Worm (Caenorhabditis elegans) whole organism, L2 larva: Measurements from ENCODE around the gene T08D10.3.

Experiments
- C34F6.9 ChIP-seq: fragments of 150-350 bp; optimal IDR thresholded peaks from 2 replicates; lab custom pipeline; 2014; ENCODE audit warnings: missing biosample characterization, missing genetic modification characterization
- F13H6.1 ChIP-seq: sonication (generic microtip); optimal IDR thresholded peaks from 2 replicates; lab custom pipeline; 2016; ENCODE audit warnings: missing genetic modification characterization, missing compliant biosample characterization
- R02D3.7 ChIP-seq: fragments of 150-350 bp; optimal IDR thresholded peaks from 2 replicates; lab custom pipeline; 2014; ENCODE audit warnings: missing biosample characterization, missing genetic modification characterization
- Y55F3AM.14 ChIP-seq: fragments of 200-800 bp; sonication (Bioruptor generic); optimal IDR thresholded peaks from 2 replicates; lab custom pipeline; 2018; ENCODE audit warnings: mild to moderate bottlenecking, missing genetic modification characterization, missing compliant biosample characterization
- ZK546.5 ChIP-seq: sonication (generic microtip); optimal IDR thresholded peaks from 2 replicates; lab custom pipeline; 2017; ENCODE audit warnings: missing biosample characterization, missing genetic modification characterization
- alr-1 ChIP-seq: fragments of 150-350 bp; optimal IDR thresholded peaks from 2 replicates; lab custom pipeline; 2014; ENCODE audit warnings: missing biosample characterization, missing genetic modification characterization
- aly-2 ChIP-seq: fragments of 150-350 bp; optimal IDR thresholded peaks from 2 replicates; lab custom pipeline; 2014; ENCODE audit warnings: missing biosample characterization, missing genetic modification characterization
- ama-1 ChIP-seq: fragments of 150-350 bp; optimal IDR thresholded peaks from 2 replicates; lab custom pipeline; 2018; ENCODE audit warnings: inconsistent platforms
- ceh-16 ChIP-seq: fragments of 150-350 bp; optimal IDR thresholded peaks from 2 replicates; lab custom pipeline; 2014; ENCODE audit warnings: missing biosample characterization, missing genetic modification characterization
- ceh-82 ChIP-seq: fragments of 150-350 bp; optimal IDR thresholded peaks from 2 replicates; lab custom pipeline; 2014; ENCODE audit warnings: missing biosample characterization, missing genetic modification characterization
- crh-2 ChIP-seq: sonication (generic microtip); optimal IDR thresholded peaks from 2 replicates; lab custom pipeline; 2017; ENCODE audit warnings: missing biosample characterization, missing genetic modification characterization
- dmd-4 ChIP-seq: sonication (generic microtip); optimal IDR thresholded peaks from 2 replicates; lab custom pipeline; 2017; ENCODE audit warnings: missing biosample characterization, missing genetic modification characterization
- elt-1 ChIP-seq: fragments of 150-350 bp; optimal IDR thresholded peaks from 2 replicates; lab custom pipeline; 2014; ENCODE audit warnings: missing biosample characterization, missing genetic modification characterization
- elt-3 ChIP-seq: sonication (generic microtip); optimal IDR thresholded peaks from 2 replicates; lab custom pipeline; 2017; ENCODE audit warnings: missing biosample characterization, missing genetic modification characterization
- fos-1 ChIP-seq: fragments of 150-350 bp; optimal IDR thresholded peaks from 2 replicates; lab custom pipeline; 2014; ENCODE audit warnings: missing biosample characterization, missing genetic modification characterization
- gmeb-1 ChIP-seq: fragments of 150-350 bp; optimal IDR thresholded peaks from 2 replicates; lab custom pipeline; 2014; ENCODE audit warnings: missing biosample characterization, missing genetic modification characterization
- lin-13 ChIP-seq: fragments of 150-350 bp; optimal IDR thresholded peaks from 2 replicates; lab custom pipeline; 2014; ENCODE audit warnings: missing biosample characterization, missing genetic modification reagents, missing genetic modification characterization
- lin-39 ChIP-seq: fragments of 150-350 bp; optimal IDR thresholded peaks from 2 replicates; lab custom pipeline; 2014; ENCODE audit warnings: missing biosample characterization, missing genetic modification reagents, missing genetic modification characterization
- mab-5 ChIP-seq: fragments of 150-350 bp; optimal IDR thresholded peaks from 2 replicates; lab custom pipeline; 2014; ENCODE audit warnings: missing biosample characterization, missing genetic modification characterization
- mbf-1 ChIP-seq: sonication (generic microtip); optimal IDR thresholded peaks from 2 replicates; lab custom pipeline; 2017; ENCODE audit warnings: missing biosample characterization, missing genetic modification characterization
- mdl-1 ChIP-seq, 2 experiments: fragments of 150-350 bp in 1 of 2; sonication (generic microtip) in 1 of 2; optimal IDR thresholded peaks; 2 replicates each; lab custom pipeline; 2017; ENCODE audit warnings: missing biosample characterization in 2 of 2, missing genetic modification characterization in 2 of 2
- nhr-10 ChIP-seq: sonication (generic microtip); optimal IDR thresholded peaks from 2 replicates; lab custom pipeline; 2017; ENCODE audit warnings: missing biosample characterization, missing genetic modification characterization
- nhr-11 ChIP-seq: fragments of 150-350 bp; optimal IDR thresholded peaks from 2 replicates; lab custom pipeline; 2014; ENCODE audit warnings: missing biosample characterization, missing genetic modification characterization
- nhr-12 ChIP-seq: fragments of 150-350 bp; optimal IDR thresholded peaks from 2 replicates; lab custom pipeline; 2014; ENCODE audit warnings: missing biosample characterization, missing genetic modification characterization
- nhr-129 ChIP-seq: fragments of 150-350 bp; optimal IDR thresholded peaks from 2 replicates; lab custom pipeline; 2014; ENCODE audit warnings: missing biosample characterization, missing genetic modification characterization
- nhr-237 ChIP-seq: fragments of 150-350 bp; optimal IDR thresholded peaks from 2 replicates; lab custom pipeline; 2014; ENCODE audit warnings: missing biosample characterization, missing genetic modification characterization
- nhr-25 ChIP-seq: fragments of 150-350 bp; sonication (generic microtip); optimal IDR thresholded peaks from 3 replicates; lab custom pipeline; 2014; ENCODE audit warnings: missing biosample characterization, missing genetic modification characterization
- peb-1 ChIP-seq: fragments of 150-350 bp; optimal IDR thresholded peaks from 2 replicates; lab custom pipeline; 2014; ENCODE audit warnings: missing biosample characterization, missing genetic modification characterization
- sem-4 ChIP-seq: fragments of 150-350 bp; optimal IDR thresholded peaks from 2 replicates; lab custom pipeline; 2014; ENCODE audit warnings: missing biosample characterization, missing genetic modification reagents, missing genetic modification characterization
- skn-1 ChIP-seq: sonication (generic microtip); optimal IDR thresholded peaks from 2 replicates; lab custom pipeline; 2017; ENCODE audit warnings: missing biosample characterization, missing genetic modification characterization
- sma-3 ChIP-seq: sonication (generic microtip); optimal IDR thresholded peaks from 2 replicates; lab custom pipeline; 2016; ENCODE audit warnings: missing genetic modification reagents, missing genetic modification characterization, missing compliant biosample characterization
- sma-9 ChIP-seq, 2 experiments: fragments of 150-350 bp in 1 of 2; sonication (generic microtip) in 1 of 2; optimal IDR thresholded peaks; 2 replicates each; lab custom pipeline; 2014 to 2016; ENCODE audit warnings: missing genetic modification characterization in 2 of 2, mild to moderate bottlenecking in 1 of 2, missing biosample characterization in 1 of 2, missing compliant biosample characterization in 1 of 2, missing genetic modification reagents in 1 of 2, moderate library complexity in 1 of 2
- snpc-4 ChIP-seq: fragments of 150-350 bp; optimal IDR thresholded peaks from 2 replicates; lab custom pipeline; 2014; ENCODE audit warnings: missing biosample characterization, missing genetic modification characterization
- unc-39 ChIP-seq: fragments of 150-350 bp; optimal IDR thresholded peaks from 2 replicates; lab custom pipeline; 2014; ENCODE audit warnings: missing biosample characterization, missing genetic modification characterization
- zag-1 ChIP-seq: fragments of 150-350 bp; optimal IDR thresholded peaks from 2 replicates; lab custom pipeline; 2014; ENCODE audit warnings: missing biosample characterization, missing genetic modification characterization
- ztf-1 ChIP-seq: fragments of 200-800 bp; sonication (Bioruptor generic); conservative IDR thresholded peaks from 2 replicates; pipeline ENCODE4 v1.3.6; 2022; ENCODE audit warnings: missing genetic modification characterization, missing compliant biosample characterization
- ztf-11 ChIP-seq: sonication (generic microtip); optimal IDR thresholded peaks from 2 replicates; lab custom pipeline; 2017; ENCODE audit warnings: missing biosample characterization, missing genetic modification characterization

T08D10.3 gene

ce11 chrX:11955125-11955524, at the start of gene T08D10.3:
Gene T08D10.3, plus strand, starts transcription at chrX:11955425.
- TF ChIP-seq elt-1 (tag; lab: Kevin White, UChicago) (no peak), crh-2 (no peak), ZK546.5 (tag; lab: Kevin White, UChicago) (no peak), Y55F3AM.14 (no peak)

ce11 chrX:11906626-11907025, 48.6 kb upstream of the T08D10.3 start:
- TF ChIP-seq sma-9 (GFP tag; optimal IDR thresholded peaks at IDR 0.05; lab: Kevin White, UChicago): no peak
- TF ChIP-seq sma-9 (tag; optimal IDR thresholded peaks at IDR 0.05; lab: Kevin White, UChicago): no peak
- no peak for TF ChIP-seq elt-3 (tag; lab: Kevin White, UChicago)
- TF ChIP-seq ama-1: no peak
- TF ChIP-seq alr-1 (tag; lab: Kevin White, UChicago): no peak
- no peak for TF ChIP-seq mbf-1
- no peak for TF ChIP-seq Y55F3AM.14
- TF ChIP-seq skn-1 (tag; lab: Kevin White, UChicago): no peak
- no peak for TF ChIP-seq C34F6.9 (tag; lab: Kevin White, UChicago)
- no peak for TF ChIP-seq lin-39 (tag; lab: Kevin White, UChicago)
- TF ChIP-seq sem-4 (tag; lab: Kevin White, UChicago): no peak
- TF ChIP-seq mab-5 (tag; lab: Kevin White, UChicago): no peak
- no peak for TF ChIP-seq ZK546.5 (tag; lab: Kevin White, UChicago)
- TF ChIP-seq crh-2: no peak
- no peak for TF ChIP-seq fos-1 (tag; lab: Kevin White, UChicago)
- no peak for TF ChIP-seq mdl-1 (tag; optimal IDR thresholded peaks at IDR 0.05; lab: Kevin White, UChicago)
- TF ChIP-seq nhr-11 (tag; lab: Kevin White, UChicago): no peak
- no peak for TF ChIP-seq gmeb-1 (tag; lab: Kevin White, UChicago)
- no peak for TF ChIP-seq sma-3 (GFP tag; lab: Kevin White, UChicago)

ce11 chrX:11907263-11907662, 48.0 kb upstream of the T08D10.3 start, which contains the start of gene Y62H9A.11:
Gene Y62H9A.11, minus strand, starts transcription at chrX:11907363.
- TF ChIP-seq R02D3.7 (tag; lab: Kevin White, UChicago): no peak
- TF ChIP-seq peb-1 (tag; lab: Kevin White, UChicago): no peak
- no peak for TF ChIP-seq nhr-12 (tag; lab: Kevin White, UChicago)
- TF ChIP-seq F13H6.1: no peak
- TF ChIP-seq ceh-16: no peak
- no peak for TF ChIP-seq aly-2
- no peak for TF ChIP-seq snpc-4 (tag; lab: Kevin White, UChicago)
- TF ChIP-seq fos-1 (tag; lab: Kevin White, UChicago): no peak
- no peak for TF ChIP-seq zag-1
- no peak for TF ChIP-seq ztf-1 (GFP tag; lab: Robert Waterston, UW)
- no peak for TF ChIP-seq nhr-237 (tag; lab: Kevin White, UChicago)
- no peak for TF ChIP-seq C34F6.9 (tag; lab: Kevin White, UChicago)
- TF ChIP-seq ceh-82 (tag; lab: Kevin White, UChicago): no peak
- no peak for TF ChIP-seq sem-4 (tag; lab: Kevin White, UChicago)
- TF ChIP-seq nhr-10: no peak
- no peak for TF ChIP-seq alr-1 (tag; lab: Kevin White, UChicago)
- no peak for TF ChIP-seq unc-39 (tag; lab: Kevin White, UChicago)
- no peak for TF ChIP-seq sma-9 (GFP tag; optimal IDR thresholded peaks at IDR 0.05; lab: Kevin White, UChicago)
- no peak for TF ChIP-seq sma-9 (tag; optimal IDR thresholded peaks at IDR 0.05; lab: Kevin White, UChicago)
- TF ChIP-seq nhr-11 (tag; lab: Kevin White, UChicago): no peak

- TF ChIP-seq zag-1 (no peak), nhr-25 (no peak), nhr-129 (tag; lab: Kevin White, UChicago) (no peak), elt-1 (tag; lab: Kevin White, UChicago) (no peak), nhr-11 (tag; lab: Kevin White, UChicago) (no peak), mbf-1 (no peak), fos-1 (tag; lab: Kevin White, UChicago) (no peak), lin-39 (tag; lab: Kevin White, UChicago) (no peak), lin-13 (GFP tag; lab: Kevin White, UChicago) (no peak), ztf-11 (no peak), elt-3 (tag; lab: Kevin White, UChicago) (no peak), dmd-4 (tag; lab: Kevin White, UChicago) (no peak)
Observed at ce11 chrX:11908226-11908625, 47.0 kb upstream of the T08D10.3 start.
